Fruit fly (Drosophila melanogaster) Kc167 (cell line): ENCODE measurements around the gene CG14142.

ENCODE experiments used
- Myc ChIP-seq: fragments of >200 bp; optimal IDR thresholded peaks from 2 replicates; lab custom pipeline; 2017; ENCODE audit warnings: missing external identifiers
- h ChIP-seq: fragments of >200 bp; optimal IDR thresholded peaks from 3 replicates; lab custom pipeline; 2018; ENCODE audit warnings: missing external identifiers
- insv ChIP-seq: fragments of >200 bp; optimal IDR thresholded peaks from 3 replicates; lab custom pipeline; 2018; ENCODE audit warnings: missing external identifiers
- psq ChIP-seq: fragments of >200 bp; optimal IDR thresholded peaks from 2 replicates; lab custom pipeline; 2017; ENCODE audit warnings: missing external identifiers
- ttk ChIP-seq: sonication (Bioruptor generic); optimal IDR thresholded peaks from 2 replicates; lab custom pipeline; 2017; ENCODE audit warnings: missing external identifiers

DNA sequence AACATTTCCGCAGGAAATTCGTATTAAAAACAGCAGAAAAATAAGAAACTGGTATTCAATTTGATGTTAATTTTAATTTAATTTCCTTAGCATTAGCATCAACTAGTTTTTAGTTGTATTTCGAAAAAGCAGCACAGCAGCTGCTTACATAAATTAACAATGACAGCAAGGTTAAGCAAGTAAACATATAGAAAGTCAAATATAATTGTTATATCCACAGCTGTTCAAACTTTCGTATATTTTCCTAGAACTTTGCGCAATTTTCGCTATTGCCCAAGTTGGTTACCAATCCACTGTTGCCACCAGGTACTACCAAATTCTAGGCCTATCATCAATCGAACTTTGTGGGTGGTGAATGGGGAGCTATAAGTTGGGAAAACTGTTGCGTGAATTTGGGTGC is 16.7 kb downstream of the CG14142 start:
- TF ChIP-seq h (lab: Kevin White, UChicago) (no peak), insv (no peak), Myc (lab: Kevin White, UChicago) (no peak), ttk (lab: Kevin White, UChicago) (no peak), psq (no peak)
